Fruit fly (Drosophila melanogaster): ENCODE results near the gene CG32365.

The CG32365 gene

DNA sequence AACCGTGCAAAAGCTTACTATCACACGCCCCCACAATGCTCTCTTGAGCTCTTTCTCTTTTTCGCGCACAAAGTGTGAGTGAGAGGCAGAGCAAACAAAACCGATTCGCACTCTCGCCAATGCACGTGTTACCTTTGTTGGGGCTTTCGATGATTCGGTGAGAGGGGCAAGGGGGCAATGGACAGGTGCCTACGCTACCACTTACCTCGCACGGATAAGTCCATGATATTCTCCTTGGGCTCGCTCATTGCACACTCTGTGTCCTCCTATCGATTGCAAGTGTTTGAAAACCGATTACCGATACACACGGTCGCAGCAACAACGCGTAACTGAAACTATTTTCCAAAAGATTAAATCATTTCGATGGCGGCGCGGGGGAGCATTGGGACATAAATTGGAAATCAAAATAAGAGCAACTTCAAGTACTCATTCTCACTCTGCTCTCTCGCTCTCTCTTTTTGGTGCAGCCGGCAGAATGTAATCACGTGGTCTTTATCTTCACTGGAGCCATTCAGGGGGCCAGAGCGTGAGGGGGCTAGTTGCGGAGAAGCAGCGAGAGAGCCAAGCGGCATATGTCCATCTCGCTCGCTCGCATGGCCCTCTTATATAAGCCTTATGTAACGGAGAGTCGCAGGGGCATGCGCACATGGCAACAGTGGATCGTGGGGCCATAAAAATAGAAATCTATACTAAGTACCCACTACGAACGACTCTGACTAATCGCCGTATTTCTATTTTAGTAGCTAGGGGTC, 1.6 kb upstream of the CG32365 start, which contains the start of gene Pdp1 (continued):
- no peak for TF ChIP-seq CG9876 (GFP tag; optimal IDR thresholded peaks at IDR 0.05)
- TF ChIP-seq ttk (GFP tag; IDR thresholded peaks at IDR 0.05), result no peak
- TF ChIP-seq CG17361 (GFP tag; IDR thresholded peaks at IDR 0.05), result no peak
- TF ChIP-seq hkb (optimal IDR thresholded peaks at IDR 0.05), result no peak
- no peak for TF ChIP-seq hkb (GFP tag; IDR thresholded peaks at IDR 0.05)
- no peak for TF ChIP-seq Taf1 (GFP tag; IDR thresholded peaks at IDR 0.05)
- peak; percentile 48 for TF ChIP-seq CG4707 (GFP tag; optimal IDR thresholded peaks at IDR 0.05)
- TF ChIP-seq CG11093 (GFP tag; IDR thresholded peaks at IDR 0.05), result no peak
- no peak for TF ChIP-seq CG17359 (tag; optimal IDR thresholded peaks at IDR 0.05)
- no peak for TF ChIP-seq CrebB (tag; optimal IDR thresholded peaks at IDR 0.05)
- no peak for TF ChIP-seq CG12104 (GFP tag; optimal IDR thresholded peaks at IDR 0.05)
- TF ChIP-seq slbo (GFP tag; IDR thresholded peaks at IDR 0.05), result 0 out of 2 replicates have a peak, but pooled peaks have one; percentile 17
- no peak for TF ChIP-seq CG2712 (tag; optimal IDR thresholded peaks at IDR 0.05)
- no peak for TF ChIP-seq da (GFP tag; optimal IDR thresholded peaks at IDR 0.05)
- TF ChIP-seq fru (optimal IDR thresholded peaks at IDR 0.05), result no peak
- TF ChIP-seq vnd (GFP tag; IDR thresholded peaks at IDR 0.05; ENCODE audit: partially characterized antibody), result peak; percentile 49; the same call in 1 of the 3 replicates
- peak; percentile 74 for TF ChIP-seq exex (tag; optimal IDR thresholded peaks at IDR 0.05)
- no peak for TF ChIP-seq bowl (GFP tag; IDR thresholded peaks at IDR 0.05)
- no peak for TF ChIP-seq Dad (GFP tag; optimal IDR thresholded peaks at IDR 0.05)
- no peak for TF ChIP-seq usp (GFP tag; optimal IDR thresholded peaks at IDR 0.05)
- TF ChIP-seq tll (GFP tag; optimal IDR thresholded peaks at IDR 0.05), result no peak
- no peak for TF ChIP-seq CG17385 (GFP tag; optimal IDR thresholded peaks at IDR 0.05)
- no peak for TF ChIP-seq CG33557 (GFP tag; optimal IDR thresholded peaks at IDR 0.05)
- no peak for TF ChIP-seq Lim3 (GFP tag; IDR thresholded peaks at IDR 0.05)
- peak; percentile 61; the same call in 2 of the 3 replicates for TF ChIP-seq HLH4C (GFP tag; IDR thresholded peaks at IDR 0.05; ENCODE audit: partially characterized antibody)
- TF ChIP-seq unpg (GFP tag; optimal IDR thresholded peaks at IDR 0.05), result no peak
- TF ChIP-seq Sry-β (GFP tag; optimal IDR thresholded peaks at IDR 0.05), result no peak
- TF ChIP-seq Oaz (GFP tag; IDR thresholded peaks at IDR 0.05), result no peak
- TF ChIP-seq Camta (GFP tag; optimal IDR thresholded peaks at IDR 0.05), result no peak
- no peak for TF ChIP-seq Atf3 (GFP tag; optimal IDR thresholded peaks at IDR 0.05)
- 0 out of 2 replicates have a peak, but pooled peaks have one; percentile 24 for TF ChIP-seq tna (GFP tag; IDR thresholded peaks at IDR 0.05; ENCODE audit: partially characterized antibody)
- no peak for TF ChIP-seq toy (GFP tag; IDR thresholded peaks at IDR 0.05)
- TF ChIP-seq CG10565 (GFP tag; optimal IDR thresholded peaks at IDR 0.05), result no peak
- TF ChIP-seq CG2129 (GFP tag; IDR thresholded peaks at IDR 0.05; ENCODE audit: partially characterized antibody), result no peak
- TF ChIP-seq dan (GFP tag; IDR thresholded peaks at IDR 0.05), result no peak
- TF ChIP-seq grau (tag; optimal IDR thresholded peaks at IDR 0.05), result peak; percentile 9
- TF ChIP-seq danr (GFP tag; IDR thresholded peaks at IDR 0.05), result no peak
- TF ChIP-seq Doc3 (GFP tag; IDR thresholded peaks at IDR 0.05; ENCODE audit: partially characterized antibody), result no peak; the same call in 2 of the 3 replicates
- no peak for TF ChIP-seq fd64A (GFP tag; optimal IDR thresholded peaks at IDR 0.05)
- no peak for TF ChIP-seq shn (GFP tag; optimal IDR thresholded peaks at IDR 0.05)
- no peak for TF ChIP-seq CG4404 (GFP tag; IDR thresholded peaks at IDR 0.05)
- TF ChIP-seq ftz-f1 (GFP tag; optimal IDR thresholded peaks at IDR 0.05), result peak; percentile 26
- TF ChIP-seq bab2 (GFP tag; optimal IDR thresholded peaks at IDR 0.05), result no peak
- no peak for TF ChIP-seq CG10959 (GFP tag; IDR thresholded peaks at IDR 0.05)
- TF ChIP-seq tx (GFP tag; optimal IDR thresholded peaks at IDR 0.05), result no peak
- TF ChIP-seq CG32772 (GFP tag; IDR thresholded peaks at IDR 0.05), result no peak
- no peak for TF ChIP-seq fd96Cb (tag; optimal IDR thresholded peaks at IDR 0.05)
- no peak for TF ChIP-seq caup (GFP tag; optimal IDR thresholded peaks at IDR 0.05; ENCODE audit: severe bottlenecking)
- no peak for TF ChIP-seq salm (tag; optimal IDR thresholded peaks at IDR 0.05)
- TF ChIP-seq Trl (optimal IDR thresholded peaks at IDR 0.05), result peak; percentile 86 to 87
- TF ChIP-seq Trl (GFP tag; optimal IDR thresholded peaks at IDR 0.05), result peak; percentile 33

Measured in whole organism, embryonic.